Worm (Caenorhabditis elegans) whole organism, mixed stage, embryonic: ENCODE results near the gene clc-28.

Source experiments
- ceh-39 ChIP-seq: fragments of 150-350 bp; optimal IDR thresholded peaks from 2 replicates; lab custom pipeline; 2014; ENCODE audit warnings: missing biosample characterization, missing genetic modification characterization
- lsy-2 ChIP-seq: fragments of 150-350 bp; optimal IDR thresholded peaks from 2 replicates; lab custom pipeline; 2014; ENCODE audit warnings: missing biosample characterization, missing genetic modification characterization
- mab-5 ChIP-seq: fragments of 150-350 bp; optimal IDR thresholded peaks from 2 replicates; lab custom pipeline; 2014; ENCODE audit warnings: missing biosample characterization, missing genetic modification characterization
- nhr-28 ChIP-seq: fragments of 150-350 bp; optimal IDR thresholded peaks from 2 replicates; lab custom pipeline; 2014; ENCODE audit warnings: missing biosample characterization, missing genetic modification characterization
- nhr-76 ChIP-seq: sonication (generic microtip); optimal IDR thresholded peaks from 2 replicates; lab custom pipeline; 2017; ENCODE audit warnings: missing biosample characterization, missing genetic modification characterization
- sem-2 ChIP-seq: fragments of 200-800 bp; sonication (Bioruptor generic); optimal IDR thresholded peaks from 2 replicates; lab custom pipeline; 2018; ENCODE audit warnings: mild to moderate bottlenecking, missing genetic modification characterization, missing compliant biosample characterization
- snpc-4 ChIP-seq: fragments of 150-350 bp; optimal IDR thresholded peaks from 2 replicates; lab custom pipeline; 2014; ENCODE audit warnings: missing biosample characterization, missing genetic modification characterization
- tbx-8 ChIP-seq: fragments of 200-800 bp; sonication (Bioruptor generic); optimal IDR thresholded peaks from 2 replicates; lab custom pipeline; 2018; ENCODE audit warnings: mild to moderate bottlenecking, missing genetic modification characterization, moderate library complexity, missing compliant biosample characterization
- unc-120 ChIP-seq: sonication (generic microtip); optimal IDR thresholded peaks from 2 replicates; lab custom pipeline; 2017; ENCODE audit warnings: missing genetic modification characterization, missing compliant biosample characterization; ENCODE audit not compliant: poor library complexity, severe bottlenecking
- unc-39 ChIP-seq: fragments of 150-350 bp; optimal IDR thresholded peaks from 2 replicates; lab custom pipeline; 2014; ENCODE audit warnings: missing biosample characterization, missing genetic modification characterization

- TF ChIP-seq tbx-8 (GFP tag; lab: Kevin White, UChicago) (no peak), mab-5 (tag; lab: Kevin White, UChicago) (no peak), nhr-76 (tag; lab: Kevin White, UChicago) (no peak), ceh-39 (no peak), lsy-2 (no peak), snpc-4 (tag; lab: Kevin White, UChicago) (no peak), unc-39 (tag; lab: Kevin White, UChicago) (no peak), nhr-28 (tag; lab: Kevin White, UChicago) (no peak), unc-120 (no peak), sem-2 (GFP tag; lab: Kevin White, UChicago) (no peak)
Observed at ce11 chrIII:8334432-8334831, 4.8 kb downstream of the clc-28 start, which contains the start of gene ZC262.4.
